Worm (Caenorhabditis elegans): ENCODE results near the gene T08B1.4.

Gene T08B1.4

DNA sequence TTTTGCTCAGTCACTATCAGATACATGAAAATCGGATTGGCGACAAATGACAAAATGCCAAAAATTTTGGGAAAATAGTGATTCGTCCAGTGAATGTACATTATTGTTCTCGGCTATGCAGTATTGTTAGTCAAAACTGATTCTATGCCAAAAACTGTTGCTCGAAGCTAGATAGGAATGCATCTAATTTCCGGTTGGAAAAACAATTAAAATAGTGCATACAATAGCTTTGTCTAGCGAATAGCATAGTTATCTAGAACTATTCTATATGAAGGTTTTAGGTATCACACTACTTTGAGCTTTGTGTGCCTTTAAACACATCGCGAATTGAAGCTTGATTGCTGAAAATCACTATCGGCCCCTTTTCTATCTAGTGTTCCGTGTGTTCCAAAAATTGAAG, 14.3 kb upstream of the T08B1.4 start, which contains the start of gene srj-15:
TSS of gene srj-15 (minus strand) at position 101 of the 400 bp plus-strand sequence.
- TF ChIP-seq hmg-4 (GFP tag; optimal IDR thresholded peaks at IDR 0.05) = no peak
- TF ChIP-seq hnd-1 (tag; optimal IDR thresholded peaks at IDR 0.05) = no peak
- no peak for TF ChIP-seq F13C5.2 (tag; optimal IDR thresholded peaks at IDR 0.05)
- no peak for TF ChIP-seq ets-7 (tag; optimal IDR thresholded peaks at IDR 0.05)
- no peak for TF ChIP-seq pes-1 (GFP tag; IDR thresholded peaks at IDR 0.05)
- TF ChIP-seq B0310.2 (tag; optimal IDR thresholded peaks at IDR 0.05) = no peak
- no peak for TF ChIP-seq ama-1 (optimal IDR thresholded peaks at IDR 0.05)
- TF ChIP-seq ceh-13 (GFP tag; optimal IDR thresholded peaks at IDR 0.05) = no peak
- no peak for TF ChIP-seq aly-1 (tag; optimal IDR thresholded peaks at IDR 0.05)
- TF ChIP-seq flt-1 (GFP tag; IDR thresholded peaks at IDR 0.05) = no peak
- TF ChIP-seq ceh-36 (tag; optimal IDR thresholded peaks at IDR 0.05) = no peak
- no peak for TF ChIP-seq tra-4 (tag; optimal IDR thresholded peaks at IDR 0.05)
- TF ChIP-seq hmbx-1 (tag; optimal IDR thresholded peaks at IDR 0.05) = no peak
- TF ChIP-seq tbx-37 (GFP tag; conservative IDR thresholded peaks at IDR 0.05) = no peak
- no peak for TF ChIP-seq sea-1 (GFP tag; conservative IDR thresholded peaks at IDR 0.05)

DNA sequence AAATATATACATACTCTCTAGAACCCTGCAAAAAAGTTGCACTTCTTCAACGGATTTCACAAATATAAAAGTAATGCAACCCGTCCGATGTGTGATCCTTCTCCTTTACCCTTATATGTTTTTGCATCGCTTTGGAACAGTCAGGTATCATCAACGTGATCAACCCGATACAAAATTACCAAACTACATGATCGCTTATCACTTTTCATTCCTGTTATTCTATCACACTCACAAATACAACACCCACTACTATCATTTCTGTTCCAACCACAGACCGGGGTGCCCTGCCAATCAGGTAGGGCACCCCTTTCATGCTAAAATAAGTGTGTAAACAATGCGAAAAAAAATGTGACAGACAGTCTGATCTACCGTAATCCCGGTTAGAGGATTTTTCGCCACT, 12.1 kb upstream of the T08B1.4 start:
- no peak for TF ChIP-seq tbx-37 (GFP tag; conservative IDR thresholded peaks at IDR 0.05)
- no peak for TF ChIP-seq B0310.2 (tag; optimal IDR thresholded peaks at IDR 0.05)
- no peak for TF ChIP-seq pes-1 (GFP tag; IDR thresholded peaks at IDR 0.05)
- no peak for TF ChIP-seq hmg-4 (GFP tag; optimal IDR thresholded peaks at IDR 0.05)
- no peak for TF ChIP-seq ceh-36 (tag; optimal IDR thresholded peaks at IDR 0.05)
- no peak for TF ChIP-seq F13C5.2 (tag; optimal IDR thresholded peaks at IDR 0.05)
- TF ChIP-seq tra-4 (tag; optimal IDR thresholded peaks at IDR 0.05) = no peak
- no peak for TF ChIP-seq ets-7 (tag; optimal IDR thresholded peaks at IDR 0.05)

DNA sequence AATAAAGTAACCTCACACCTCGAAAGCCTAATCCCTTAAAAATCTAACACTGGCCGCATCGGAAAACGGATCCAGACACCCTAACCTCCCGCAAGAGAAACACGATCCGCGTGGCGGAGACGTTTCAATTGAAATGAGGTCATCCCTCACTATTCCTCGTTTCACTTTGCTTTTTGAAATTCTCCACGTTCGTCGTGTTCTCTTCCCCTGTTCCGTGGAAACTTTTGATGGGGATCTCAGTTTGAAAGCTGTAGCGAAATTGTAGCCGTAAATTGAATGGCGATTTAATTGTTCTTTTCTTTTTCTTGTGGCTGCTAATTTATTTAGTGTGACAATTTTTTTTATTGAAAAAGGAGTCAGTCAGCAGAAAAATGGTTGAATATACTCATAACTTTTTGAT, 10.3 kb upstream of the T08B1.4 start:
- TF ChIP-seq ceh-13 (GFP tag; optimal IDR thresholded peaks at IDR 0.05) = no peak
- no peak for TF ChIP-seq ceh-36 (tag; optimal IDR thresholded peaks at IDR 0.05)
- TF ChIP-seq tbx-37 (GFP tag; conservative IDR thresholded peaks at IDR 0.05) = no peak
- no peak for TF ChIP-seq aly-1 (tag; optimal IDR thresholded peaks at IDR 0.05)
- TF ChIP-seq hmbx-1 (tag; optimal IDR thresholded peaks at IDR 0.05) = no peak
- TF ChIP-seq hmg-4 (GFP tag; optimal IDR thresholded peaks at IDR 0.05) = no peak
- no peak for TF ChIP-seq ama-1 (optimal IDR thresholded peaks at IDR 0.05)
- no peak for TF ChIP-seq flt-1 (GFP tag; IDR thresholded peaks at IDR 0.05)
- TF ChIP-seq pes-1 (GFP tag; IDR thresholded peaks at IDR 0.05) = no peak
- TF ChIP-seq ets-7 (tag; optimal IDR thresholded peaks at IDR 0.05) = no peak
- TF ChIP-seq scrt-1 (GFP tag; IDR thresholded peaks at IDR 0.05) = no peak

DNA sequence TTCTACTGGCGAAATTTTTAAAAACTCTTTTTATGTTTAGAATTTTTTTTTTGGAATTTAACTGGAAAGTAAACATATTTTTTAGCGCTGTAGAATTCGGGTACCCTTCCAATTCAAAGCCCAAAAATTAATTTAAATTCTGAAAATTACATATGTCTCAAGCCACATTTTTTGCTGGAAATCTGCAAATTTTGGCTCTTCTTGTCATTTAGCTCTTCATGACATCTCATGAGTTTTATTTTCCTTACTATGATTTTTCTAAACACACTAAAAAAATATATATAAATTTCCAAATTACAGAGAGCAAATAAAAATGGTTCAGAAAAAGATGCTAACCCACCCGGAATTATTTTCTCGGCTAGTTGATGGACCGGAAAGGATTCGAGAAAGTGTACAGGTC, 9.8 kb upstream of the T08B1.4 start, which contains the start of gene acs-3:
TSS of gene acs-3 (plus strand) at position 301 of the 400 bp plus-strand sequence.
- TF ChIP-seq hmg-4 (GFP tag; optimal IDR thresholded peaks at IDR 0.05) = no peak
- TF ChIP-seq ceh-36 (tag; optimal IDR thresholded peaks at IDR 0.05) = no peak
- no peak for TF ChIP-seq F13C5.2 (tag; optimal IDR thresholded peaks at IDR 0.05)
- TF ChIP-seq tbx-37 (GFP tag; conservative IDR thresholded peaks at IDR 0.05) = no peak
- no peak for TF ChIP-seq aly-1 (tag; optimal IDR thresholded peaks at IDR 0.05)
- TF ChIP-seq ets-7 (tag; optimal IDR thresholded peaks at IDR 0.05) = no peak
- no peak for TF ChIP-seq hmbx-1 (tag; optimal IDR thresholded peaks at IDR 0.05)
- no peak for TF ChIP-seq scrt-1 (GFP tag; IDR thresholded peaks at IDR 0.05)

DNA sequence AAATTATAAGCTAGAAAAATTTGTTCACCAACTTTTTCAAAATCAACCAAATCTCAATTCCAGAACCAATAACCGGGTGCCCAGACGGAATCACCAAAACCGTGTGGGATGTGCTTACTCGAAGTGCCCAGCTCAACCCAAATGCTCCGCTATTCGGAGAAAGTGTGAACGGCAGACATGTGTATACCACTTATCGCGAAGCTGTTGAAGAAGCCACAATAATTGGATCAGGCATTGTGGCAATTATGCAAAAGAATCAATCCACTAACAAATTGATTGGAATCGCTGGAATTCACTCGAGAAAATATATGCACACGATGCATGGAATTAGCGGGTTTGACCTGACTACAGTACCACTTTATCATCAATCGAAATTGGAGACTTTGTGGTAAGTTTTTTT, 9.4 kb upstream of the T08B1.4 start:
- TF ChIP-seq tbx-11 (GFP tag; IDR thresholded peaks at IDR 0.05) (no peak), hmbx-1 (tag; optimal IDR thresholded peaks at IDR 0.05) (no peak), ceh-36 (tag; optimal IDR thresholded peaks at IDR 0.05) (no peak), aly-1 (tag; optimal IDR thresholded peaks at IDR 0.05) (no peak), sea-1 (GFP tag; conservative IDR thresholded peaks at IDR 0.05) (no peak), B0310.2 (tag; optimal IDR thresholded peaks at IDR 0.05) (no peak), hnd-1 (tag; optimal IDR thresholded peaks at IDR 0.05) (no peak), ets-7 (tag; optimal IDR thresholded peaks at IDR 0.05) (no peak), hmg-4 (GFP tag; optimal IDR thresholded peaks at IDR 0.05) (no peak), F13C5.2 (tag; optimal IDR thresholded peaks at IDR 0.05) (no peak), ceh-13 (GFP tag; optimal IDR thresholded peaks at IDR 0.05) (no peak)

DNA sequence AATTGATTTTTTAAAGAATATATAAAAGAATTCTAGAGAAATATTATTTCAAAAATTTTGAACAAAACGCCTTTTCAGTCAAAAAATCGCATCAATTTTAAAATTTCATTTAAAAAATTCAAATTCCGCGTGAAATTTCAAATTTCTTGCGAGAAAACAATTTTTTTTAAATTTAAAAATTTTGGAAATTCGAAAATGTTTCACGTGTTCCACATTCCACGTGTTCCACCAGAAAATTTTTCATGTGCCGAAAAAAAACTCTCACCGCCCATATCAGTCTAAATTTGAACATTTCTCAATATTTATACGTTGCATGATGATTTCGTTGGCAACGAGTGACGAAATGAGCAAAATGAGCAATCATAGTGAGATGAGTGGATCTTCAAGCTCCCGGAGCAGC, 4.0 kb upstream of the T08B1.4 start, which contains the start of gene fbxa-201:
TSS of gene fbxa-201 (plus strand) at position 301 of the 400 bp plus-strand sequence.
- TF ChIP-seq pes-1 (GFP tag; IDR thresholded peaks at IDR 0.05) (no peak), hmg-4 (GFP tag; optimal IDR thresholded peaks at IDR 0.05) (no peak), tra-4 (tag; optimal IDR thresholded peaks at IDR 0.05) (no peak), scrt-1 (GFP tag; IDR thresholded peaks at IDR 0.05) (no peak)

DNA sequence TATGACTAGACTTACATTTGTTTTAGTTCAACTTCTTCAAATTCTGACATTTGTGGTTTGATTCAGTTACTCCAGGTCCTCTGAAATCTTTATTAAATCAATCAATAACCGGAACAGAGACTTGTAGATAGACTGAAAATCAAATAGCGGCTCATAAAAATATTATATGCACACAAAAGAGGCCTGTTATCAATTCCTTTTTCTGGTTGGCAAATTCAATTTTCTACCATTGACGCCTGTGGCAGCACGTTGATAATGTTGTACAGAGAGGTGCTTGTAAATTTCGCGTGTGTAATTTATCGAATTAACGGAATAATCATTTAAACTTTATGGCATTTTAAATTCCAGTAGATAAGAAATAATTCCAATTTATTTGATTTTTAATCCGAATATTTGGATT, 7.9 kb downstream of the T08B1.4 start, which contains the start of gene T08B1.1:
TSS of gene T08B1.1 (minus strand) at position 92 of the 400 bp plus-strand sequence.
- TF ChIP-seq hmg-4 (GFP tag; optimal IDR thresholded peaks at IDR 0.05) (no peak), F13C5.2 (tag; optimal IDR thresholded peaks at IDR 0.05) (no peak), hnd-1 (tag; optimal IDR thresholded peaks at IDR 0.05) (no peak), ceh-36 (tag; optimal IDR thresholded peaks at IDR 0.05) (no peak), tbx-11 (GFP tag; IDR thresholded peaks at IDR 0.05) (no peak), pes-1 (GFP tag; IDR thresholded peaks at IDR 0.05) (no peak), scrt-1 (GFP tag; IDR thresholded peaks at IDR 0.05) (no peak), aly-1 (tag; optimal IDR thresholded peaks at IDR 0.05) (no peak), ama-1 (optimal IDR thresholded peaks at IDR 0.05) (no peak), hmbx-1 (tag; optimal IDR thresholded peaks at IDR 0.05) (no peak)

DNA sequence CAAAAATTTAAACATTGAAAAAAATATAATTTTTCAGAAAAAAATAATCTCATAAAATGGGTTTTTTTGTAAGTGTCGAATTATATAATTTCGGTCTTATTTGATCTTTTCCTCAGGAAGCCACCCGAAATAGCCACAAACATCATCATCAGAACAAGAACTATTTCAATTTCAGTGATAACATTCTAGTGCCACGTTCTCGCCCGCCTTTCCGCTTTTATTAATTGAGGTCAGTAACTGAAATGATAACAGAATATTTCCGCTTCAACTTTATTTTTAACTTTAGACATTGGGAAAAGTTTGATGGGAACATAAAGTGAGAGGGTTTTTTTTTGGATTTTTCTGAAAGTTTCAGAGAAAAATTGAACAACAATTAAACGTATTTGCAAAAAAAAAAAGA, 10.2 kb downstream of the T08B1.4 start:
- TF ChIP-seq tra-4 (tag; optimal IDR thresholded peaks at IDR 0.05) (no peak), flt-1 (GFP tag; IDR thresholded peaks at IDR 0.05) (no peak), hnd-1 (tag; optimal IDR thresholded peaks at IDR 0.05) (no peak)
